Worm (Caenorhabditis elegans) whole organism, mixed stage, embryonic: ENCODE results near the gene srh-39.

Experiments
- M03D4.4 ChIP-seq: sonication (generic microtip); optimal IDR thresholded peaks from 2 replicates; lab custom pipeline; 2017; ENCODE audit warnings: mild to moderate bottlenecking, missing genetic modification characterization, missing compliant biosample characterization
- ceh-39 ChIP-seq: fragments of 150-350 bp; optimal IDR thresholded peaks from 2 replicates; lab custom pipeline; 2014; ENCODE audit warnings: missing biosample characterization, missing genetic modification characterization
- ceh-43 ChIP-seq: fragments of 200-800 bp; sonication (Bioruptor generic); optimal IDR thresholded peaks from 2 replicates; lab custom pipeline; 2018; ENCODE audit warnings: mild to moderate bottlenecking, missing genetic modification characterization, moderate library complexity, missing compliant biosample characterization
- ceh-83 ChIP-seq: fragments of 200-800 bp; sonication (Bioruptor generic); optimal IDR thresholded peaks from 2 replicates; lab custom pipeline; 2018; ENCODE audit warnings: mild to moderate bottlenecking, missing genetic modification characterization, missing compliant biosample characterization
- ces-1 ChIP-seq: fragments of 150-350 bp; optimal IDR thresholded peaks from 2 replicates; lab custom pipeline; 2014; ENCODE audit warnings: missing biosample characterization, missing genetic modification reagents, missing genetic modification characterization
- cnd-1 ChIP-seq: fragments of 200-800 bp; sonication (Bioruptor generic); optimal IDR thresholded peaks from 2 replicates; lab custom pipeline; 2018; ENCODE audit warnings: mild to moderate bottlenecking, missing genetic modification characterization, missing compliant biosample characterization
- drap-1 ChIP-seq: fragments of 200-800 bp; sonication (Bioruptor generic); optimal IDR thresholded peaks from 3 replicates; lab custom pipeline; 2018; ENCODE audit warnings: mild to moderate bottlenecking, missing genetic modification characterization, missing compliant biosample characterization
- elt-1 ChIP-seq: sonication (generic microtip); optimal IDR thresholded peaks from 2 replicates; lab custom pipeline; 2017; ENCODE audit warnings: missing genetic modification characterization, mild to moderate bottlenecking, missing compliant biosample characterization, antibody characterized with exemption, moderate library complexity, borderline replicate concordance; ENCODE audit not compliant: insufficient read depth
- flh-1 ChIP-seq: fragments of 200-800 bp; sonication (Bioruptor generic); optimal IDR thresholded peaks from 2 replicates; lab custom pipeline; 2018; ENCODE audit warnings: mild to moderate bottlenecking, missing genetic modification characterization, moderate library complexity, missing compliant biosample characterization
- ham-2 ChIP-seq: fragments of 200-800 bp; sonication (Bioruptor generic); optimal IDR thresholded peaks from 2 replicates; lab custom pipeline; 2018; ENCODE audit warnings: mild to moderate bottlenecking, missing genetic modification characterization, missing compliant biosample characterization
- hlh-1 ChIP-seq: fragments of 150-350 bp; optimal IDR thresholded peaks from 2 replicates; lab custom pipeline; 2014; ENCODE audit warnings: missing biosample characterization, missing genetic modification reagents, missing genetic modification characterization
- lin-13 ChIP-seq: fragments of 150-350 bp; optimal IDR thresholded peaks from 2 replicates; lab custom pipeline; 2014; ENCODE audit warnings: missing biosample characterization, missing genetic modification characterization
- lin-32 ChIP-seq: fragments of 200-800 bp; sonication (Bioruptor generic); optimal IDR thresholded peaks from 2 replicates; lab custom pipeline; 2018; ENCODE audit warnings: mild to moderate bottlenecking, missing genetic modification characterization, missing compliant biosample characterization
- lsy-2 ChIP-seq: fragments of 150-350 bp; optimal IDR thresholded peaks from 2 replicates; lab custom pipeline; 2014; ENCODE audit warnings: missing biosample characterization, missing genetic modification characterization
- mab-5 ChIP-seq: fragments of 150-350 bp; optimal IDR thresholded peaks from 2 replicates; lab custom pipeline; 2014; ENCODE audit warnings: missing biosample characterization, missing genetic modification characterization
- mep-1 ChIP-seq: fragments of 150-350 bp; optimal IDR thresholded peaks from 2 replicates; lab custom pipeline; 2017; ENCODE audit warnings: missing biosample characterization, missing genetic modification reagents, missing genetic modification characterization, inconsistent platforms
- mls-2 ChIP-seq: sonication (generic microtip); optimal IDR thresholded peaks from 2 replicates; lab custom pipeline; 2016; ENCODE audit warnings: mild to moderate bottlenecking, missing genetic modification characterization, moderate library complexity, missing compliant biosample characterization
- nhr-12 ChIP-seq: fragments of 150-350 bp; optimal IDR thresholded peaks from 2 replicates; lab custom pipeline; 2014; ENCODE audit warnings: missing biosample characterization, missing genetic modification characterization
- nhr-2 ChIP-seq: fragments of 150-350 bp; optimal IDR thresholded peaks from 2 replicates; lab custom pipeline; 2014; ENCODE audit warnings: missing biosample characterization, missing genetic modification characterization
- nhr-28 ChIP-seq: fragments of 150-350 bp; optimal IDR thresholded peaks from 2 replicates; lab custom pipeline; 2014; ENCODE audit warnings: missing biosample characterization, missing genetic modification characterization
- nhr-76 ChIP-seq: sonication (generic microtip); optimal IDR thresholded peaks from 2 replicates; lab custom pipeline; 2017; ENCODE audit warnings: missing biosample characterization, missing genetic modification characterization
- pha-4 ChIP-seq: fragments of 150-350 bp; optimal IDR thresholded peaks from 2 replicates; lab custom pipeline; 2018; ENCODE audit warnings: missing biosample characterization, missing genetic modification reagents, missing genetic modification characterization
- snpc-4 ChIP-seq: fragments of 150-350 bp; optimal IDR thresholded peaks from 2 replicates; lab custom pipeline; 2014; ENCODE audit warnings: missing biosample characterization, missing genetic modification characterization
- sptf-1 ChIP-seq: sonication (generic microtip); optimal IDR thresholded peaks from 2 replicates; lab custom pipeline; 2017; ENCODE audit warnings: mild to moderate bottlenecking, missing genetic modification characterization, moderate library complexity, missing compliant biosample characterization
- tbx-8 ChIP-seq: fragments of 200-800 bp; sonication (Bioruptor generic); optimal IDR thresholded peaks from 2 replicates; lab custom pipeline; 2018; ENCODE audit warnings: mild to moderate bottlenecking, missing genetic modification characterization, moderate library complexity, missing compliant biosample characterization
- unc-120 ChIP-seq: sonication (generic microtip); optimal IDR thresholded peaks from 2 replicates; lab custom pipeline; 2017; ENCODE audit warnings: missing genetic modification characterization, missing compliant biosample characterization; ENCODE audit not compliant: poor library complexity, severe bottlenecking
- unc-62 ChIP-seq: fragments of 150-350 bp; optimal IDR thresholded peaks from 2 replicates; lab custom pipeline; 2014; ENCODE audit warnings: missing biosample characterization, missing genetic modification reagents, missing genetic modification characterization
- zip-8 ChIP-seq: fragments of 150-350 bp; optimal IDR thresholded peaks from 2 replicates; lab custom pipeline; 2014; ENCODE audit warnings: missing biosample characterization, missing genetic modification characterization
- ztf-11 ChIP-seq: fragments of 150-350 bp; optimal IDR thresholded peaks from 2 replicates; lab custom pipeline; 2014; ENCODE audit warnings: missing biosample characterization, missing genetic modification characterization

srh-39 gene

ce11 chrII:7810162-7810868 is 45.0 kb upstream of the srh-39 start:
- TF ChIP-seq lsy-2 (tag; lab: Kevin White, UChicago) (peak; percentile 29), ztf-11 (peak; percentile 7), ces-1 (peak; percentile 7), nhr-12 (no peak), M03D4.4 (no peak), pha-4 (peak; percentile 35)

ce11 chrII:7809358-7809914 is 44.1 kb upstream of the srh-39 start:
- TF ChIP-seq snpc-4 (tag; lab: Kevin White, UChicago) (no peak), lin-32 (GFP tag; lab: Kevin White, UChicago) (peak; percentile 81), ztf-11 (peak; percentile 62), ceh-39 (no peak), elt-1 (tag; lab: Kevin White, UChicago) (no peak), ceh-43 (GFP tag; lab: Kevin White, UChicago) (peak; percentile 6), cnd-1 (tag; lab: Kevin White, UChicago) (peak; percentile 64), hlh-1 (tag; lab: Kevin White, UChicago) (peak; percentile 66), nhr-2 (no peak), ceh-83 (GFP tag; lab: Kevin White, UChicago) (no peak), ces-1 (peak; percentile 90), mls-2 (tag; lab: Kevin White, UChicago) (peak; percentile 68)

ce11 chrII:7808950-7809349 is 43.6 kb upstream of the srh-39 start:
- no peak for TF ChIP-seq zip-8
- TF ChIP-seq unc-120: peak; percentile 20

- no peak for TF ChIP-seq snpc-4 (tag; lab: Kevin White, UChicago)
- TF ChIP-seq lin-13: no peak
- TF ChIP-seq mep-1: no peak
- no peak for TF ChIP-seq pha-4
- no peak for TF ChIP-seq ceh-43 (GFP tag; lab: Kevin White, UChicago)
- no peak for TF ChIP-seq zip-8
- no peak for TF ChIP-seq M03D4.4
- TF ChIP-seq hlh-1 (tag; lab: Kevin White, UChicago): no peak
- TF ChIP-seq ham-2 (GFP tag; lab: Kevin White, UChicago): no peak
- TF ChIP-seq mab-5 (tag; lab: Kevin White, UChicago): no peak
- no peak for TF ChIP-seq cnd-1 (tag; lab: Kevin White, UChicago)
- no peak for TF ChIP-seq nhr-28 (tag; lab: Kevin White, UChicago)
- TF ChIP-seq tbx-8: no peak
These were observed 42.8 kb upstream of the srh-39 start for ce11 chrII:7808153-7808552.

- no peak for TF ChIP-seq unc-120
- no peak for TF ChIP-seq flh-1 (GFP tag; lab: Kevin White, UChicago)
- TF ChIP-seq sptf-1 (tag; lab: Kevin White, UChicago): no peak
- TF ChIP-seq M03D4.4: no peak
- no peak for TF ChIP-seq nhr-2
- TF ChIP-seq drap-1 (GFP tag; lab: Kevin White, UChicago): no peak
- no peak for TF ChIP-seq ceh-39
These were observed 41.5 kb upstream of the srh-39 start for ce11 chrII:7806872-7807271.

ce11 chrII:7806054-7806453 is 40.7 kb upstream of the srh-39 start:
- no peak for TF ChIP-seq mab-5 (tag; lab: Kevin White, UChicago)
- TF ChIP-seq sptf-1 (tag; lab: Kevin White, UChicago): no peak
- no peak for TF ChIP-seq unc-62
- no peak for TF ChIP-seq lin-13
- TF ChIP-seq ces-1: no peak
- no peak for TF ChIP-seq nhr-76 (tag; lab: Kevin White, UChicago)
